Worm (Caenorhabditis elegans) whole organism, L4/young adult: Measurements from ENCODE around the gene K03H1.12.

ENCODE experiments used
- dao-5 ChIP-seq: sonication (generic microtip); optimal IDR thresholded peaks from 2 replicates; lab custom pipeline; 2016; ENCODE audit warnings: missing genotype, missing genetic modification characterization, moderate library complexity, missing compliant biosample characterization
- him-1 ChIP-seq: sonication (generic microtip); optimal IDR thresholded peaks from 2 replicates; lab custom pipeline; 2016; ENCODE audit warnings: missing genotype, missing genetic modification reagents, missing genetic modification characterization, missing compliant biosample characterization

- TF ChIP-seq him-1 (tag; lab: Kevin White, UChicago): no peak
- no peak for TF ChIP-seq dao-5 (tag; lab: Kevin White, UChicago)
Observed at ce11 chrIII:9892855-9893254, 48.6 kb upstream of the K03H1.12 start, which contains the start of gene mam-7.
